Worm (Caenorhabditis elegans) whole organism, L4 larva: Measurements from ENCODE around the gene F36H1.12.

Experiments
- Y48G9A.11 ChIP-seq: fragments of 200-800 bp; sonication (Bioruptor generic); IDR thresholded peaks from 2 replicates; pipeline ENCODE4 v1.3.6; 2022; ENCODE audit warnings: missing genetic modification reagents, missing genetic modification characterization, missing compliant biosample characterization
- ceh-28 ChIP-seq: fragments of 150-350 bp; optimal IDR thresholded peaks from 2 replicates; lab custom pipeline; 2014; ENCODE audit warnings: missing biosample characterization, missing genetic modification reagents, missing genetic modification characterization
- ceh-32 ChIP-seq: sonication (generic microtip); optimal IDR thresholded peaks from 2 replicates; lab custom pipeline; 2016; ENCODE audit warnings: mild to moderate bottlenecking, missing genetic modification characterization, missing compliant biosample characterization; ENCODE audit not compliant: poor library complexity
- lsy-2 ChIP-seq, 2 experiments: fragments of 150-350 bp in 1 of 2; sonication (generic microtip) in 1 of 2; optimal IDR thresholded peaks; 2 replicates each; lab custom pipeline; 2014 to 2017; ENCODE audit warnings: missing biosample characterization in 2 of 2, missing genetic modification characterization in 2 of 2
- nhr-11 ChIP-seq: fragments of 150-350 bp; optimal IDR thresholded peaks from 2 replicates; lab custom pipeline; 2014; ENCODE audit warnings: missing biosample characterization, missing genetic modification characterization

F36H1.12 gene

ce11 chrIV:11006383-11006782, 47.1 kb downstream of the F36H1.12 start:
- TF ChIP-seq lsy-2 (tag; optimal IDR thresholded peaks at IDR 0.05; lab: Kevin White, UChicago) = peak in 1 of 2 experiments; percentile 3
- TF ChIP-seq Y48G9A.11 = no peak
- TF ChIP-seq nhr-11 = peak; percentile 76

ce11 chrIV:11004273-11004672, 49.2 kb downstream of the F36H1.12 start, which contains the start of gene F13H10.1:
Gene F13H10.1, plus strand, starts transcription at chrIV:11004573.
- TF ChIP-seq ceh-28 (tag; lab: Kevin White, UChicago) = no peak
- no peak for TF ChIP-seq ceh-32 (tag; lab: Kevin White, UChicago)
